Fruit fly (Drosophila melanogaster): ENCODE results near the gene CG43295.

DNA sequence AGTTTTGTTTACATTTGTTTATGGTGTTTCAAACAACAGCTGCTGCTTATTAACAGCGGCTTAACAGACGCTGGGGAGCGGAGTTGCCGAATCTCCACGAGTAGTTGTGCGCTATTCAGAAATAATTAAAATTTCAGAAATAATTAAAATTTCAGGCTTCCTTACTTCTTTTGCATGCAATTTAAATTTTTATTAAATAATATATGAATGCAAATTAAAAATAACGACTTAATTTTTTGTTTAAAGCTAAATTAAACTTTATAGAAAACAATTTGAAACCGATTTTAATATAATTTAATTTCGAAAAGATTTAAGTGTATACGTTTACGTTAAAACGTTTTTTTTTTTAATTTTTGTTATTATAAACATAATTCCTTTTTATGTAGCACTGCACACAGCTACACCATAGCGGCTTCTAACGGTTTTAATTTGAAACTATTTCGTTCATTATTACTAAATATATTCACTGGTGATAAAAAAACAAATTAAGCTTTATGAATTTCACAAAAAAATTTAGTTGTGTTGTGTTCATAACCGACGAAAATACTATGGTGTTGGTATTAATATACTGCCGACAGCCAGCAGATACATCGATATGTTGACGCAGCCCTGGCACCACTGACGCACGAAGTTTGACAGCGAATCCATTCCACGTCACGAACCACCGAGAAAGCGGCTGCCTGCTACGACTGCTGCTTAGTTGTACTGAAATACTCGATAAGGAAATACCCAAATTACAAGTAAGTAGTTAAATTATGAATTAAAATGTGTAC lies 23.5 kb downstream of the CG43295 start, which contains the start of gene SsRbeta:
- peak; percentile 48 for TF ChIP-seq Mnt (GFP tag; optimal IDR thresholded peaks at IDR 0.05)
- TF ChIP-seq cic (GFP tag; optimal IDR thresholded peaks at IDR 0.05), result peak; percentile 27
- TF ChIP-seq CG1620 (GFP tag; optimal IDR thresholded peaks at IDR 0.05), result no peak
- no peak for TF ChIP-seq Clk (GFP tag; optimal IDR thresholded peaks at IDR 0.05)
- TF ChIP-seq CG33017 (tag; optimal IDR thresholded peaks at IDR 0.05), result no peak
- no peak for TF ChIP-seq kay (GFP tag; ENCODE audit: borderline replicate concordance)
- TF ChIP-seq CG7045 (GFP tag; optimal IDR thresholded peaks at IDR 0.05), result no peak
- peak; percentile 37 for TF ChIP-seq CG7101 (tag; optimal IDR thresholded peaks at IDR 0.05)
- peak; percentile 34 for TF ChIP-seq CG11617 (GFP tag; optimal IDR thresholded peaks at IDR 0.05)
- TF ChIP-seq CG14711 (tag; optimal IDR thresholded peaks at IDR 0.05), result peak; percentile 88
